Fruit fly (Drosophila melanogaster) whole organism, pupa: ENCODE results near the gene CG8578.

Experiments
- CG10348 ChIP-seq: fragments of 200-800 bp; sonication (Bioruptor generic); IDR thresholded peaks from 2 replicates; pipeline ENCODE4 v1.3.6; 2022; ENCODE audit warnings: missing biosample characterization, missing genetic modification characterization
- CG13204 ChIP-seq: fragments of 200-800 bp; sonication (Bioruptor generic); optimal IDR thresholded peaks from 2 replicates; lab custom pipeline; 2018; ENCODE audit warnings: missing biosample characterization, mild to moderate bottlenecking, missing genetic modification characterization, moderate library complexity
- CG14655 ChIP-seq: fragments of 200-800 bp; sonication (Bioruptor generic); optimal IDR thresholded peaks from 3 replicates; lab custom pipeline; 2017; ENCODE audit warnings: mild to moderate bottlenecking, missing biosample characterization, missing genetic modification reagents, missing genetic modification characterization
- CG4496 ChIP-seq: fragments of 200-800 bp; sonication (Bioruptor generic); IDR thresholded peaks from 3 replicates; pipeline ENCODE4 v1.3.6; 2022; ENCODE audit warnings: missing biosample characterization, missing genetic modification characterization
- CG8159 ChIP-seq: fragments of 200-800 bp; sonication (Bioruptor generic); optimal IDR thresholded peaks from 3 replicates; lab custom pipeline; 2018; ENCODE audit warnings: missing biosample characterization, mild to moderate bottlenecking, missing genetic modification characterization, moderate library complexity
- EcR ChIP-seq: fragments of 200-800 bp; sonication (Bioruptor generic); optimal IDR thresholded peaks from 3 replicates; lab custom pipeline; 2019; ENCODE audit warnings: missing biosample characterization, missing genetic modification characterization, mild to moderate bottlenecking, moderate library complexity, missing genetic modification reagents
- fd96Ca ChIP-seq: fragments of 200-800 bp; sonication (Bioruptor generic); IDR thresholded peaks from 3 replicates; pipeline ENCODE4 v1.3.6; 2022; ENCODE audit warnings: missing biosample characterization, missing genetic modification characterization
- gl ChIP-seq: fragments of 200-800 bp; sonication (Bioruptor generic); optimal IDR thresholded peaks from 2 replicates; lab custom pipeline; 2018; ENCODE audit warnings: missing biosample characterization, mild to moderate bottlenecking, missing genetic modification characterization

dm6 chrX:15834594-15835236, 9.6 kb upstream of the CG8578 start:
- 0 out of 3 replicates have a peak, but pooled peaks have one; percentile 13 for TF ChIP-seq CG4496 (GFP tag; lab: Robert Waterston, UW)
- TF ChIP-seq CG10348 (GFP tag; lab: Robert Waterston, UW): no peak
- no peak for TF ChIP-seq fd96Ca (GFP tag; lab: Robert Waterston, UW)
- TF ChIP-seq CG8159 (tag; lab: Kevin White, UChicago): no peak
- TF ChIP-seq CG14655 (GFP tag; lab: Kevin White, UChicago): no peak
- peak; percentile 1 for TF ChIP-seq gl (tag; lab: Kevin White, UChicago)
- TF ChIP-seq EcR (GFP tag; lab: Kevin White, UChicago): no peak
- TF ChIP-seq CG13204 (GFP tag; lab: Kevin White, UChicago): no peak
